Worm (Caenorhabditis elegans) whole organism, early embryonic: ENCODE data around the gene cmk-1.

Experiments used
- B0310.2 ChIP-seq: sonication (generic microtip); optimal IDR thresholded peaks from 2 replicates; lab custom pipeline; 2016; ENCODE audit warnings: mild to moderate bottlenecking, missing genetic modification characterization, missing compliant biosample characterization
- F13C5.2 ChIP-seq: sonication (generic microtip); optimal IDR thresholded peaks from 2 replicates; lab custom pipeline; 2017; ENCODE audit warnings: mild to moderate bottlenecking, missing genetic modification characterization, inconsistent platforms, missing compliant biosample characterization
- aly-1 ChIP-seq: sonication (generic microtip); optimal IDR thresholded peaks from 2 replicates; lab custom pipeline; 2016; ENCODE audit warnings: missing genetic modification characterization, missing compliant biosample characterization
- ama-1 ChIP-seq: fragments of 150-350 bp; optimal IDR thresholded peaks from 2 replicates; lab custom pipeline; 2014
- ceh-13 ChIP-seq: fragments of 200-800 bp; sonication (Bioruptor generic); optimal IDR thresholded peaks from 2 replicates; lab custom pipeline; 2018; ENCODE audit warnings: mild to moderate bottlenecking, missing genetic modification characterization, missing compliant biosample characterization
- ceh-36 ChIP-seq: sonication (generic microtip); optimal IDR thresholded peaks from 2 replicates; lab custom pipeline; 2016; ENCODE audit warnings: missing genetic modification characterization, inconsistent platforms, missing compliant biosample characterization
- ets-7 ChIP-seq: sonication (generic microtip); optimal IDR thresholded peaks from 2 replicates; lab custom pipeline; 2016; ENCODE audit warnings: missing genotype, missing genetic modification characterization, missing compliant biosample characterization
- flt-1 ChIP-seq: fragments of 200-800 bp; sonication (Bioruptor generic); IDR thresholded peaks from 2 replicates; pipeline ENCODE4 v1.3.6; 2022; ENCODE audit warnings: missing genetic modification characterization, missing compliant biosample characterization
- hmbx-1 ChIP-seq: sonication (generic microtip); optimal IDR thresholded peaks from 2 replicates; lab custom pipeline; 2016; ENCODE audit warnings: mild to moderate bottlenecking, missing genetic modification characterization, missing compliant biosample characterization
- hmg-4 ChIP-seq: fragments of 200-800 bp; sonication (Bioruptor generic); optimal IDR thresholded peaks from 2 replicates; lab custom pipeline; 2018; ENCODE audit warnings: mild to moderate bottlenecking, missing genetic modification characterization, missing compliant biosample characterization
- hnd-1 ChIP-seq: sonication (generic microtip); optimal IDR thresholded peaks from 2 replicates; lab custom pipeline; 2016; ENCODE audit warnings: missing genetic modification characterization, missing compliant biosample characterization
- pes-1 ChIP-seq: fragments of 200-800 bp; sonication (Bioruptor generic); IDR thresholded peaks from 2 replicates; pipeline ENCODE4 v1.3.6; 2022; ENCODE audit warnings: missing genetic modification reagents, missing genetic modification characterization, missing compliant biosample characterization
- scrt-1 ChIP-seq: fragments of 200-800 bp; sonication (Bioruptor generic); IDR thresholded peaks from 2 replicates; pipeline ENCODE4 v1.3.6; 2022; ENCODE audit warnings: missing genetic modification characterization, missing compliant biosample characterization
- sea-1 ChIP-seq: fragments of 200-800 bp; sonication (Bioruptor generic); conservative IDR thresholded peaks from 2 replicates; pipeline ENCODE4 v1.3.6; 2022; ENCODE audit warnings: missing genetic modification characterization, missing compliant biosample characterization
- tbx-11 ChIP-seq: fragments of 200-800 bp; sonication (Bioruptor generic); IDR thresholded peaks from 2 replicates; pipeline ENCODE4 v1.3.6; 2022; ENCODE audit warnings: missing genetic modification characterization, missing compliant biosample characterization
- tbx-37 ChIP-seq: fragments of 200-800 bp; sonication (Bioruptor generic); conservative IDR thresholded peaks from 2 replicates; pipeline ENCODE4 v1.3.6; 2022; ENCODE audit warnings: missing genetic modification reagents, missing genetic modification characterization, missing compliant biosample characterization
- tra-4 ChIP-seq: sonication (generic microtip); optimal IDR thresholded peaks from 2 replicates; lab custom pipeline; 2017; ENCODE audit warnings: missing genetic modification characterization, missing compliant biosample characterization

The cmk-1 gene

ce11 chrIV:1866863-1867262 lies 42.6 kb downstream of the cmk-1 start:
- TF ChIP-seq flt-1 (no peak), pes-1 (GFP tag; lab: Robert Waterston, UW) (no peak), ceh-13 (GFP tag; lab: Kevin White, UChicago) (no peak), hmg-4 (GFP tag; lab: Kevin White, UChicago) (no peak), hmbx-1 (no peak), sea-1 (GFP tag; lab: Robert Waterston, UW) (no peak), tbx-11 (GFP tag; lab: Robert Waterston, UW) (no peak), hnd-1 (no peak), ets-7 (tag; lab: Kevin White, UChicago) (no peak), tbx-37 (GFP tag; lab: Robert Waterston, UW) (no peak), F13C5.2 (tag; lab: Kevin White, UChicago) (no peak), ama-1 (lab: Kevin White, UChicago) (no peak), aly-1 (tag; lab: Kevin White, UChicago) (no peak), scrt-1 (no peak), tra-4 (no peak), ceh-36 (tag; lab: Kevin White, UChicago) (no peak), B0310.2 (no peak)

ce11 chrIV:1867915-1868619 lies 43.8 kb downstream of the cmk-1 start:
- TF ChIP-seq scrt-1 (no peak), ama-1 (lab: Kevin White, UChicago) (no peak), hmbx-1 (no peak), sea-1 (GFP tag; lab: Robert Waterston, UW) (no peak), ceh-13 (GFP tag; lab: Kevin White, UChicago) (no peak)

- TF ChIP-seq aly-1 (tag; lab: Kevin White, UChicago) = no peak
- no peak for TF ChIP-seq ceh-36 (tag; lab: Kevin White, UChicago)
- TF ChIP-seq hmg-4 (GFP tag; lab: Kevin White, UChicago) = no peak
- no peak for TF ChIP-seq hnd-1
- no peak for TF ChIP-seq hmbx-1
- TF ChIP-seq tbx-37 (GFP tag; lab: Robert Waterston, UW) = no peak
- no peak for TF ChIP-seq ceh-13 (GFP tag; lab: Kevin White, UChicago)
- no peak for TF ChIP-seq F13C5.2 (tag; lab: Kevin White, UChicago)
- TF ChIP-seq flt-1 = no peak
- no peak for TF ChIP-seq tra-4
- TF ChIP-seq B0310.2 = no peak
- no peak for TF ChIP-seq pes-1 (GFP tag; lab: Robert Waterston, UW)
- no peak for TF ChIP-seq ama-1 (lab: Kevin White, UChicago)
- TF ChIP-seq sea-1 (GFP tag; lab: Robert Waterston, UW) = no peak
- TF ChIP-seq ets-7 (tag; lab: Kevin White, UChicago) = no peak
- no peak for TF ChIP-seq scrt-1
- TF ChIP-seq tbx-11 (GFP tag; lab: Robert Waterston, UW) = no peak
Observed at ce11 chrIV:1868981-1869380, 44.7 kb downstream of the cmk-1 start.

- TF ChIP-seq ets-7 (tag; lab: Kevin White, UChicago) (no peak), tbx-11 (GFP tag; lab: Robert Waterston, UW) (no peak), B0310.2 (no peak), sea-1 (GFP tag; lab: Robert Waterston, UW) (no peak), aly-1 (tag; lab: Kevin White, UChicago) (no peak), hmbx-1 (no peak), ceh-36 (tag; lab: Kevin White, UChicago) (no peak), hmg-4 (GFP tag; lab: Kevin White, UChicago) (no peak), ama-1 (lab: Kevin White, UChicago) (no peak), ceh-13 (GFP tag; lab: Kevin White, UChicago) (no peak), tra-4 (no peak)
Observed at ce11 chrIV:1872052-1872451, 47.8 kb downstream of the cmk-1 start.

- no peak for TF ChIP-seq tra-4
- TF ChIP-seq ama-1 (lab: Kevin White, UChicago) = no peak
- TF ChIP-seq F13C5.2 (tag; lab: Kevin White, UChicago) = no peak
- no peak for TF ChIP-seq sea-1 (GFP tag; lab: Robert Waterston, UW)
- no peak for TF ChIP-seq ets-7 (tag; lab: Kevin White, UChicago)
- TF ChIP-seq B0310.2 = no peak
- TF ChIP-seq hmg-4 (GFP tag; lab: Kevin White, UChicago) = no peak
- no peak for TF ChIP-seq ceh-36 (tag; lab: Kevin White, UChicago)
Observed at ce11 chrIV:1878501-1878900, 54.2 kb downstream of the cmk-1 start.
